Worm (Caenorhabditis elegans) whole organism, mixed stage, embryonic: Measurements from ENCODE around the gene F45E4.6.
"Not testable (repeated sequence)": the region's sequence is repeated elsewhere in the genome, so short reads cannot be mapped to it uniquely, and the experiment has no call there.

Experiments used
- M03D4.4 ChIP-seq: sonication (generic microtip); optimal IDR thresholded peaks from 2 replicates; lab custom pipeline; 2017; ENCODE audit warnings: mild to moderate bottlenecking, missing genetic modification characterization, missing compliant biosample characterization
- bed-3 ChIP-seq: fragments of 200-800 bp; sonication (Bioruptor generic); optimal IDR thresholded peaks from 3 replicates; lab custom pipeline; 2018; ENCODE audit warnings: mild to moderate bottlenecking, missing genetic modification characterization, moderate library complexity, missing compliant biosample characterization
- blmp-1 ChIP-seq: fragments of 150-350 bp; optimal IDR thresholded peaks from 2 replicates; lab custom pipeline; 2014; ENCODE audit warnings: missing biosample characterization, missing genetic modification characterization
- ceh-39 ChIP-seq: fragments of 150-350 bp; optimal IDR thresholded peaks from 2 replicates; lab custom pipeline; 2014; ENCODE audit warnings: missing biosample characterization, missing genetic modification characterization
- ceh-43 ChIP-seq: fragments of 200-800 bp; sonication (Bioruptor generic); optimal IDR thresholded peaks from 2 replicates; lab custom pipeline; 2018; ENCODE audit warnings: mild to moderate bottlenecking, missing genetic modification characterization, moderate library complexity, missing compliant biosample characterization
- ceh-83 ChIP-seq: fragments of 200-800 bp; sonication (Bioruptor generic); optimal IDR thresholded peaks from 2 replicates; lab custom pipeline; 2018; ENCODE audit warnings: mild to moderate bottlenecking, missing genetic modification characterization, missing compliant biosample characterization
- ces-1 ChIP-seq: fragments of 150-350 bp; optimal IDR thresholded peaks from 2 replicates; lab custom pipeline; 2014; ENCODE audit warnings: missing biosample characterization, missing genetic modification reagents, missing genetic modification characterization
- drap-1 ChIP-seq: fragments of 200-800 bp; sonication (Bioruptor generic); optimal IDR thresholded peaks from 3 replicates; lab custom pipeline; 2018; ENCODE audit warnings: mild to moderate bottlenecking, missing genetic modification characterization, missing compliant biosample characterization
- elt-1 ChIP-seq: sonication (generic microtip); optimal IDR thresholded peaks from 2 replicates; lab custom pipeline; 2017; ENCODE audit warnings: missing genetic modification characterization, mild to moderate bottlenecking, missing compliant biosample characterization, antibody characterized with exemption, moderate library complexity, borderline replicate concordance; ENCODE audit not compliant: insufficient read depth
- elt-3 ChIP-seq: fragments of 150-350 bp; optimal IDR thresholded peaks from 2 replicates; lab custom pipeline; 2014; ENCODE audit warnings: missing biosample characterization, missing genetic modification characterization
- flh-1 ChIP-seq: fragments of 200-800 bp; sonication (Bioruptor generic); optimal IDR thresholded peaks from 2 replicates; lab custom pipeline; 2018; ENCODE audit warnings: mild to moderate bottlenecking, missing genetic modification characterization, moderate library complexity, missing compliant biosample characterization
- ham-2 ChIP-seq: fragments of 200-800 bp; sonication (Bioruptor generic); optimal IDR thresholded peaks from 2 replicates; lab custom pipeline; 2018; ENCODE audit warnings: mild to moderate bottlenecking, missing genetic modification characterization, missing compliant biosample characterization
- hlh-1 ChIP-seq: fragments of 150-350 bp; optimal IDR thresholded peaks from 2 replicates; lab custom pipeline; 2014; ENCODE audit warnings: missing biosample characterization, missing genetic modification reagents, missing genetic modification characterization
- lin-13 ChIP-seq: fragments of 150-350 bp; optimal IDR thresholded peaks from 2 replicates; lab custom pipeline; 2014; ENCODE audit warnings: missing biosample characterization, missing genetic modification characterization
- lin-32 ChIP-seq: fragments of 200-800 bp; sonication (Bioruptor generic); optimal IDR thresholded peaks from 2 replicates; lab custom pipeline; 2018; ENCODE audit warnings: mild to moderate bottlenecking, missing genetic modification characterization, missing compliant biosample characterization
- lsy-2 ChIP-seq: fragments of 150-350 bp; optimal IDR thresholded peaks from 2 replicates; lab custom pipeline; 2014; ENCODE audit warnings: missing biosample characterization, missing genetic modification characterization
- mab-5 ChIP-seq: fragments of 150-350 bp; optimal IDR thresholded peaks from 2 replicates; lab custom pipeline; 2014; ENCODE audit warnings: missing biosample characterization, missing genetic modification characterization
- mep-1 ChIP-seq: fragments of 150-350 bp; optimal IDR thresholded peaks from 2 replicates; lab custom pipeline; 2017; ENCODE audit warnings: missing biosample characterization, missing genetic modification reagents, missing genetic modification characterization, inconsistent platforms
- mls-2 ChIP-seq: sonication (generic microtip); optimal IDR thresholded peaks from 2 replicates; lab custom pipeline; 2016; ENCODE audit warnings: mild to moderate bottlenecking, missing genetic modification characterization, moderate library complexity, missing compliant biosample characterization
- nhr-12 ChIP-seq: fragments of 150-350 bp; optimal IDR thresholded peaks from 2 replicates; lab custom pipeline; 2014; ENCODE audit warnings: missing biosample characterization, missing genetic modification characterization
- nhr-2 ChIP-seq: fragments of 150-350 bp; optimal IDR thresholded peaks from 2 replicates; lab custom pipeline; 2014; ENCODE audit warnings: missing biosample characterization, missing genetic modification characterization
- nhr-28 ChIP-seq: fragments of 150-350 bp; optimal IDR thresholded peaks from 2 replicates; lab custom pipeline; 2014; ENCODE audit warnings: missing biosample characterization, missing genetic modification characterization
- nhr-76 ChIP-seq: sonication (generic microtip); optimal IDR thresholded peaks from 2 replicates; lab custom pipeline; 2017; ENCODE audit warnings: missing biosample characterization, missing genetic modification characterization
- pha-4 ChIP-seq: fragments of 150-350 bp; optimal IDR thresholded peaks from 2 replicates; lab custom pipeline; 2018; ENCODE audit warnings: missing biosample characterization, missing genetic modification reagents, missing genetic modification characterization
- sem-2 ChIP-seq: fragments of 200-800 bp; sonication (Bioruptor generic); optimal IDR thresholded peaks from 2 replicates; lab custom pipeline; 2018; ENCODE audit warnings: mild to moderate bottlenecking, missing genetic modification characterization, missing compliant biosample characterization
- sptf-1 ChIP-seq: sonication (generic microtip); optimal IDR thresholded peaks from 2 replicates; lab custom pipeline; 2017; ENCODE audit warnings: mild to moderate bottlenecking, missing genetic modification characterization, moderate library complexity, missing compliant biosample characterization
- tbx-8 ChIP-seq: fragments of 200-800 bp; sonication (Bioruptor generic); optimal IDR thresholded peaks from 2 replicates; lab custom pipeline; 2018; ENCODE audit warnings: mild to moderate bottlenecking, missing genetic modification characterization, moderate library complexity, missing compliant biosample characterization
- unc-120 ChIP-seq: sonication (generic microtip); optimal IDR thresholded peaks from 2 replicates; lab custom pipeline; 2017; ENCODE audit warnings: missing genetic modification characterization, missing compliant biosample characterization; ENCODE audit not compliant: poor library complexity, severe bottlenecking
- unc-39 ChIP-seq: fragments of 150-350 bp; optimal IDR thresholded peaks from 2 replicates; lab custom pipeline; 2014; ENCODE audit warnings: missing biosample characterization, missing genetic modification characterization
- unc-62 ChIP-seq: fragments of 150-350 bp; optimal IDR thresholded peaks from 2 replicates; lab custom pipeline; 2014; ENCODE audit warnings: missing biosample characterization, missing genetic modification reagents, missing genetic modification characterization
- zip-8 ChIP-seq: fragments of 150-350 bp; optimal IDR thresholded peaks from 2 replicates; lab custom pipeline; 2014; ENCODE audit warnings: missing biosample characterization, missing genetic modification characterization
- ztf-11 ChIP-seq: fragments of 150-350 bp; optimal IDR thresholded peaks from 2 replicates; lab custom pipeline; 2014; ENCODE audit warnings: missing biosample characterization, missing genetic modification characterization

The F45E4.6 gene

DNA sequence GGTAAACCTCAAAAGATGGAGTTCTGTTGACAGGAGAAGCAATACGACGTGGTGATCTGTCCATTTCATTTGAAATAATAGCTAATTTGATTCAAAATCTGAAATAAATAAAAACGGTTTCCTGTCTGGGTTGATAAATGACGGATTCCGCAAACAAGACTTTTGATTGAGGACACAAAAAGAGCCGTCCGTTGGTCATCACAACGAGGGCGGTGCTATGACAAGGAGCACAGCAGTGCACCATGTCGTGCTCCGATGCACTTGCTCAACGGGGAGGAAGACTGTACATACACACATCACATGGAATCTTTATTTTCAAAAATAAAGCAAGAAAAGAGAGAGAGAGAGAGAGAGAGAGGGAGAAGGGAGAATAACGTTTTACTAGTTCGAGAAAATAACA, 9.4 kb upstream of the F45E4.6 start, which contains the start of gene nep-16:
Gene nep-16 (minus strand): TSS at position 101 of the 400 bp plus-strand sequence.
- TF ChIP-seq hlh-1 (tag; lab: Kevin White, UChicago) (no peak), nhr-12 (tag; lab: Kevin White, UChicago) (no peak), ceh-83 (GFP tag; lab: Kevin White, UChicago) (no peak), sptf-1 (tag; lab: Kevin White, UChicago) (no peak), elt-1 (no peak), lin-13 (no peak), sem-2 (GFP tag; lab: Kevin White, UChicago) (no peak), ztf-11 (tag; lab: Kevin White, UChicago) (no peak), drap-1 (GFP tag; lab: Kevin White, UChicago) (no peak), unc-120 (tag; lab: Kevin White, UChicago) (no peak), nhr-76 (tag; lab: Kevin White, UChicago) (no peak), flh-1 (GFP tag; lab: Kevin White, UChicago) (no peak), tbx-8 (GFP tag; lab: Kevin White, UChicago) (no peak), unc-62 (no peak), mab-5 (tag; lab: Kevin White, UChicago) (no peak), unc-39 (tag; lab: Kevin White, UChicago) (no peak), zip-8 (tag; lab: Kevin White, UChicago) (no peak)

DNA sequence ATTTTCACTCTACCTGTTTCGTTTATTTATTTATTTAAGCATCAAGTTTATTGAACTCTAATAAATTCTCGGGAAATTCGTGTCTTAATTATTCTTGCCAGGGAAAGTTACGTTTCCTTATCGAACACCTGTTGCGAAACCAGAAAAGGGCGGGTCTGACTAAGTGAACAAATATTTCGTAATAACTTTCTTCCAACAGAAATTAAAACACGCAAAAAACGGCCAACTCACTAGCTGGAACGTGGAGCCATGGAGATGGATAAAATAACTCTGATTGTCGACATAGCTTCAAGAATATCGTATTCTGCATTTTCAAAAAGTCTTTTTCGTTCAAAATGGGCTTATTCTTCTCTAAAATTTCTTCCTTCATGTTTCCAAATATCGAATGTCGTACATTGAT, 2.2 kb upstream of the F45E4.6 start, which contains the start of gene warf-1:
Gene warf-1 (plus strand): TSS at position 209 of the 400 bp plus-strand sequence.
- not testable (repeated sequence) for TF ChIP-seq lin-32 (GFP tag; lab: Kevin White, UChicago); nhr-28 (tag; lab: Kevin White, UChicago); M03D4.4 (tag; lab: Kevin White, UChicago)

DNA sequence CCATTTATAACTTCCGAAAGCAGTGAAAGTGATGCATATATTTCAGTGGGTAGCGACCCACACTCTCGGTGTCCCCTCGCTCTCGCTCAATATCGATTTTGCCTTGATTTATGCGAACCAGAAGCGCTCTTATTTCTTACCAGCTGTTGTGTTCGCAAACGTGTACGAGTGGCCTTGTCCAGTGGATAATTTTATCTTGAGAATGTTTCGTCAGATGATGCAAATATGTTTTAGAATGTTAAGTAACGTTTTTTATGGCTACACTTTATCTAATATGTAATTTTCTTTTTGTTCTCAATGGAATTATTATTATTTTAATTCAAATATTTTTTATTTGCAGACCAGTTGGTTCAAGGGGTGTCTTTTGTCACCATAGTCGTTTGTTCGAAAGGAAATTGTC, 672 bp upstream of the F45E4.6 start, which contains the start of gene plp-1:
Gene plp-1 (plus strand): TSS at position 341 of the 400 bp plus-strand sequence.
- TF ChIP-seq nhr-2 (tag; lab: Kevin White, UChicago) = no peak
- TF ChIP-seq lin-32 (GFP tag; lab: Kevin White, UChicago) = peak; percentile 24
- no peak for TF ChIP-seq sptf-1 (tag; lab: Kevin White, UChicago)
- TF ChIP-seq ztf-11 (tag; lab: Kevin White, UChicago) = no peak
- TF ChIP-seq zip-8 (tag; lab: Kevin White, UChicago) = no peak

DNA sequence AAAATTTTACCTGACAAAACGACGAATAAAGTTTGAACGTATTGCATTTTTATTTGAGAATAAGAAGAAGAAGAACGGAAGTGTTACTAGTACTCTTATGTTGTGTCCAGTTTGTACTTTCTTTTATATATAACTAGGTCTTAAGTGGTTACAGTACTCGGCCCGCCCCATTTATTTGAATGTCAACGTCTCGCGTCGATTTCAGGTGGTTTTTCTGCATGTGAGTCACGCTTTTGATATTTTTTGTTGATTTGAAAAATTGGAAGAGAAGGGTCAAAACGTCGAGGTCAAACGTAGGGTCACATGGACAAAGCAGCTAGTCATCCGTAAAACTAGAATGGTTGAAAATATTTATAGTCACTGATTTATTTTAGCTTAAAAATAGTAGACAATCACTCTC, 3.4 kb downstream of the F45E4.6 start, which contains the start of gene F45E4.5:
Gene F45E4.5 (minus strand): TSS at position 101 of the 400 bp plus-strand sequence.
- no peak for TF ChIP-seq nhr-12 (tag; lab: Kevin White, UChicago)
- no peak for TF ChIP-seq hlh-1 (tag; lab: Kevin White, UChicago)
- no peak for TF ChIP-seq ceh-39
- no peak for TF ChIP-seq ztf-11 (tag; lab: Kevin White, UChicago)
- no peak for TF ChIP-seq sptf-1 (tag; lab: Kevin White, UChicago)
- no peak for TF ChIP-seq lsy-2 (tag; lab: Kevin White, UChicago)
- TF ChIP-seq elt-1 = no peak
- TF ChIP-seq mab-5 (tag; lab: Kevin White, UChicago) = no peak
- no peak for TF ChIP-seq unc-39 (tag; lab: Kevin White, UChicago)
- TF ChIP-seq bed-3 (GFP tag; lab: Kevin White, UChicago) = no peak
- no peak for TF ChIP-seq ham-2 (GFP tag; lab: Kevin White, UChicago)
- no peak for TF ChIP-seq lin-32 (GFP tag; lab: Kevin White, UChicago)
- no peak for TF ChIP-seq pha-4 (tag; lab: Kevin White, UChicago)
- no peak for TF ChIP-seq flh-1 (GFP tag; lab: Kevin White, UChicago)
- TF ChIP-seq ceh-43 (GFP tag; lab: Kevin White, UChicago) = no peak
- TF ChIP-seq mls-2 (tag; lab: Kevin White, UChicago) = no peak
- no peak for TF ChIP-seq blmp-1 (tag; lab: Kevin White, UChicago)
- TF ChIP-seq elt-3 (tag; lab: Kevin White, UChicago) = no peak
- TF ChIP-seq sem-2 (GFP tag; lab: Kevin White, UChicago) = no peak
- no peak for TF ChIP-seq mep-1 (tag; lab: Kevin White, UChicago)

DNA sequence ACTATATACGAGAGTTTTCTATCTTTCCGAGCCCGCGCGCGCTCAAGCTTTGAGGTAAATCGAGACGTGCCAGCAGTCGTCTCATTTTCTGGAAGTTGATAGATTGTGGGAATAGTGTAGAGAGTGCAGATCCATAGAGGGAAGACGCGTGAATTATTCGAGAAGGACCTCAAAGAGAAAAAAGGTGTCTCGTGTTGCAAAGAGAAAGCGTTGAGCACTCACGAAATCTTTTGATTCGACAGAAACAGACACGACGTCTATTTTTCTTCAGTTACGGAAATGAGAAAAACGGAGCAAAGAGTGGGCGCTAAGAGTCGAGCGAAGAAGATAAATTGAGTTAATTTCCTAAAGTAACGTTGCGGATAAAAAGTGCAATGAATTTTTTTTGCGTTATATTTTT, 8.5 kb downstream of the F45E4.6 start:
- TF ChIP-seq sptf-1 (tag; lab: Kevin White, UChicago) = no peak
- no peak for TF ChIP-seq bed-3 (GFP tag; lab: Kevin White, UChicago)
- TF ChIP-seq ces-1 (GFP tag; lab: Kevin White, UChicago) = peak; percentile 8
